Worm (Caenorhabditis elegans) whole organism, L1 larva: Measurements from ENCODE around the gene hic-1.

Source experiments
- ama-1 ChIP-seq: fragments of 150-350 bp; optimal IDR thresholded peaks from 2 replicates; lab custom pipeline; 2014
- dpl-1 ChIP-seq, 3 experiments: fragments of 150-350 bp in 2 of 3; sonication (generic microtip) in 1 of 3; optimal IDR thresholded peaks; 2 replicates each; lab custom pipeline; 2014 to 2017; ENCODE audit warnings: missing biosample characterization in 3 of 3, missing genetic modification characterization in 3 of 3, missing genetic modification reagents in 3 of 3
- lir-3 ChIP-seq: sonication (generic microtip); optimal IDR thresholded peaks from 2 replicates; lab custom pipeline; 2016; ENCODE audit warnings: mild to moderate bottlenecking, missing genetic modification characterization, moderate library complexity, missing compliant biosample characterization; ENCODE audit not compliant: poor library complexity
- lsy-2 ChIP-seq, 2 experiments: fragments of 150-350 bp; optimal IDR thresholded peaks; 2 replicates each; lab custom pipeline; 2014; ENCODE audit warnings: missing biosample characterization in 2 of 2, missing genetic modification characterization in 2 of 2
- mdl-1 ChIP-seq, 2 experiments: fragments of 150-350 bp; optimal IDR thresholded peaks; 2 replicates each; lab custom pipeline; 2014 to 2017; ENCODE audit warnings: missing biosample characterization in 2 of 2, missing genetic modification characterization in 2 of 2, inconsistent platforms in 1 of 2
- nhr-77 ChIP-seq: fragments of 150-350 bp; optimal IDR thresholded peaks from 2 replicates; lab custom pipeline; 2014; ENCODE audit warnings: missing biosample characterization, missing genetic modification characterization
- nhr-90 ChIP-seq: sonication (generic microtip); optimal IDR thresholded peaks from 2 replicates; lab custom pipeline; 2016; ENCODE audit warnings: mild to moderate bottlenecking, missing genetic modification characterization, missing compliant biosample characterization; ENCODE audit not compliant: poor library complexity
- pqm-1 ChIP-seq: sonication (generic microtip); optimal IDR thresholded peaks from 3 replicates; lab custom pipeline; 2017; ENCODE audit warnings: missing biosample characterization, missing genetic modification characterization
- sox-4 ChIP-seq: sonication (generic microtip); optimal IDR thresholded peaks from 2 replicates; lab custom pipeline; 2016; ENCODE audit warnings: missing genetic modification characterization, missing compliant biosample characterization
- unc-130 ChIP-seq: fragments of 150-350 bp; optimal IDR thresholded peaks from 2 replicates; lab custom pipeline; 2017; ENCODE audit warnings: missing biosample characterization, missing genetic modification characterization, inconsistent platforms
- unc-62 ChIP-seq: fragments of 150-350 bp; optimal IDR thresholded peaks from 2 replicates; lab custom pipeline; 2014; ENCODE audit warnings: missing biosample characterization, missing genetic modification reagents, missing genetic modification characterization

DNA sequence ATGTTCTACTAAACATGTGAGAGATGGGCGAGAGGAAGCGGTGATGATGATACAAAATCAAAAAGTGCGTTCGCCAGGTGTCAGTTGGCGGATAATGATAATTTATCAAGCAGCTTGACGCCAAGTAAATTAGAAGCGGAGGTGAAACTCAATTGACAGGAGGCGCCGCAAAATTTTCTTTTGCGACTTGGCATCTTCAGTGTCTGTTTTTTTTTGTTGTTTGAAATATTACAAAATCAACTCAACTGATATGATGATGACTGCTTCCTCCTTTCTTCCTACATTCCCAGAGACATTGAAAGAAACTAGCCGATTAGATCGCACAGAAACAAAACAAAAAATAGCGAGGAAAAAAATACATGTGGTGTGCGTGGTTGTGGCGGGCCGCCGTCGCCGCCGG, 22.6 kb downstream of the hic-1 start:
- TF ChIP-seq dpl-1 (GFP tag; optimal IDR thresholded peaks at IDR 0.05; lab: Kevin White, UChicago) (no peak), nhr-90 (tag; lab: Kevin White, UChicago) (no peak), pqm-1 (tag; lab: Kevin White, UChicago) (no peak), lir-3 (tag; lab: Kevin White, UChicago) (no peak), nhr-77 (tag; lab: Kevin White, UChicago) (no peak), unc-62 (GFP tag; lab: Kevin White, UChicago) (no peak), mdl-1 (tag; optimal IDR thresholded peaks at IDR 0.05; lab: Kevin White, UChicago) (no peak), sox-4 (no peak), unc-130 (no peak), lsy-2 (tag; optimal IDR thresholded peaks at IDR 0.05; lab: Kevin White, UChicago) (no peak), ama-1 (lab: Kevin White, UChicago) (no peak)
